Worm (Caenorhabditis elegans) whole organism, L3 larva: ENCODE data around the gene T25B9.3.
A peak's percentile ranks its signal among the peaks of the same experiment; 100 is the strongest.
"Not testable (repeated sequence)": the region's sequence is repeated elsewhere in the genome, so short reads cannot be mapped to it uniquely, and the experiment has no call there.

Source experiments
- R02D3.7 ChIP-seq: fragments of 150-350 bp; optimal IDR thresholded peaks from 2 replicates; lab custom pipeline; 2014; ENCODE audit warnings: missing biosample characterization, missing genetic modification characterization
- ZK546.5 ChIP-seq: sonication (generic microtip); optimal IDR thresholded peaks from 2 replicates; lab custom pipeline; 2017; ENCODE audit warnings: missing biosample characterization, missing genetic modification characterization
- aly-2 ChIP-seq: fragments of 150-350 bp; optimal IDR thresholded peaks from 2 replicates; lab custom pipeline; 2014; ENCODE audit warnings: missing biosample characterization, missing genetic modification characterization
- ceh-28 ChIP-seq: fragments of 150-350 bp; optimal IDR thresholded peaks from 2 replicates; lab custom pipeline; 2014; ENCODE audit warnings: missing biosample characterization, missing genetic modification reagents, missing genetic modification characterization
- ceh-82 ChIP-seq: fragments of 150-350 bp; optimal IDR thresholded peaks from 2 replicates; lab custom pipeline; 2014; ENCODE audit warnings: missing biosample characterization, missing genetic modification characterization
- ceh-9 ChIP-seq: sonication (generic microtip); optimal IDR thresholded peaks from 2 replicates; lab custom pipeline; 2018; ENCODE audit warnings: missing biosample characterization, missing genetic modification characterization
- daf-12 ChIP-seq: fragments of 150-350 bp; optimal IDR thresholded peaks from 2 replicates; lab custom pipeline; 2014; ENCODE audit warnings: missing biosample characterization, missing genetic modification reagents, missing genetic modification characterization
- egl-27 ChIP-seq: sonication (generic microtip); optimal IDR thresholded peaks from 4 replicates; lab custom pipeline; 2017; ENCODE audit warnings: missing biosample characterization, missing genetic modification reagents, missing genetic modification characterization
- elt-2 ChIP-seq: sonication (generic microtip); optimal IDR thresholded peaks from 2 replicates; lab custom pipeline; 2016; ENCODE audit warnings: missing genetic modification reagents, mild to moderate bottlenecking, missing genetic modification characterization, missing compliant biosample characterization
- fkh-2 ChIP-seq: fragments of 150-350 bp; optimal IDR thresholded peaks from 2 replicates; lab custom pipeline; 2014; ENCODE audit warnings: missing biosample characterization, missing genetic modification reagents, missing genetic modification characterization
- fos-1 ChIP-seq: fragments of 150-350 bp; optimal IDR thresholded peaks from 2 replicates; lab custom pipeline; 2014; ENCODE audit warnings: missing biosample characterization, missing genetic modification characterization
- jun-1 ChIP-seq: fragments of 150-350 bp; optimal IDR thresholded peaks from 2 replicates; lab custom pipeline; 2014; ENCODE audit warnings: missing biosample characterization, missing genetic modification reagents, missing genetic modification characterization
- lin-39 ChIP-seq: fragments of 150-350 bp; optimal IDR thresholded peaks from 2 replicates; lab custom pipeline; 2018; ENCODE audit warnings: missing biosample characterization, missing genetic modification reagents, missing genetic modification characterization
- nhr-11 ChIP-seq: fragments of 150-350 bp; optimal IDR thresholded peaks from 2 replicates; lab custom pipeline; 2014; ENCODE audit warnings: missing biosample characterization, missing genetic modification characterization
- nhr-12 ChIP-seq: fragments of 150-350 bp; optimal IDR thresholded peaks from 2 replicates; lab custom pipeline; 2014; ENCODE audit warnings: missing biosample characterization, missing genetic modification characterization
- nhr-28 ChIP-seq: fragments of 150-350 bp; optimal IDR thresholded peaks from 2 replicates; lab custom pipeline; 2014; ENCODE audit warnings: missing biosample characterization, missing genetic modification characterization
- nhr-43 ChIP-seq: sonication (generic microtip); optimal IDR thresholded peaks from 2 replicates; lab custom pipeline; 2016; ENCODE audit warnings: mild to moderate bottlenecking, missing genetic modification characterization, missing compliant biosample characterization; ENCODE audit not compliant: poor library complexity, severe bottlenecking
- nhr-67 ChIP-seq: fragments of 150-350 bp; optimal IDR thresholded peaks from 2 replicates; lab custom pipeline; 2014; ENCODE audit warnings: missing biosample characterization, missing genetic modification characterization
- nhr-76 ChIP-seq: fragments of 150-350 bp; sonication (generic microtip); optimal IDR thresholded peaks from 5 replicates; lab custom pipeline; 2014; ENCODE audit warnings: missing biosample characterization, missing genetic modification characterization
- pha-4 ChIP-seq: fragments of 150-350 bp; optimal IDR thresholded peaks from 2 replicates; lab custom pipeline; 2014; ENCODE audit warnings: missing biosample characterization, missing genetic modification reagents, missing genetic modification characterization
- pqm-1 ChIP-seq: fragments of 150-350 bp; optimal IDR thresholded peaks from 2 replicates; lab custom pipeline; 2017; ENCODE audit warnings: missing biosample characterization, missing genetic modification characterization, inconsistent platforms
- sea-2 ChIP-seq: fragments of 150-350 bp; sonication (generic microtip); optimal IDR thresholded peaks from 4 replicates; lab custom pipeline; 2014; ENCODE audit warnings: missing biosample characterization, missing genetic modification reagents, missing genetic modification characterization
- snpc-4 ChIP-seq: fragments of 150-350 bp; optimal IDR thresholded peaks from 2 replicates; lab custom pipeline; 2014; ENCODE audit warnings: missing biosample characterization, missing genetic modification characterization
- tbx-2 ChIP-seq: sonication (generic microtip); optimal IDR thresholded peaks from 2 replicates; lab custom pipeline; 2016; ENCODE audit warnings: mild to moderate bottlenecking, missing genetic modification characterization, missing compliant biosample characterization
- unc-39 ChIP-seq: sonication (generic microtip); optimal IDR thresholded peaks from 4 replicates; lab custom pipeline; 2017; ENCODE audit warnings: missing biosample characterization, missing genetic modification characterization
- unc-62 ChIP-seq: fragments of 150-350 bp; sonication (generic microtip); optimal IDR thresholded peaks from 4 replicates; lab custom pipeline; 2014; ENCODE audit warnings: missing biosample characterization, missing genetic modification reagents, missing genetic modification characterization
- zag-1 ChIP-seq: fragments of 150-350 bp; optimal IDR thresholded peaks from 2 replicates; lab custom pipeline; 2014; ENCODE audit warnings: missing biosample characterization, missing genetic modification characterization

T25B9.3 gene

DNA sequence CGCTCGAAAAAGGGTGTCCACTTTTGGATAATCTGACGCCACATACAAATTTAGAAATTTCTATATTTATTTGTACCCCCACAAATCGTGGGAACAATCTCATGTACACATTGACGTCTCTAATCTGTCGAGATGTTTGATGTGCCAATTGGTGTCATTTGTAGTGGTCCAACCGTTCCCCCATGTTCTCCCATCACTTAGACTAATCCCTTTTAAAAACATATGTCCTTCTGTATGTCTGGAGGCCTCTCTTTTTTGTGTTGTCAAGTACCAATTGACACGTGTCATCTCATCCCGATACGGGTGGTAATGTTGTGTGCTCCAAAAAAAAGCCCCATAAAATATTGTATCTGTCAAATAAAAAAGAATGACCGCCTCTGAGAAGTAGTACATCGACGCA, 757 bp downstream of the T25B9.3 start:
- TF ChIP-seq fkh-2 (tag; lab: Kevin White, UChicago) (no peak), egl-27 (no peak), ceh-9 (no peak), nhr-11 (no peak), daf-12 (no peak)

DNA sequence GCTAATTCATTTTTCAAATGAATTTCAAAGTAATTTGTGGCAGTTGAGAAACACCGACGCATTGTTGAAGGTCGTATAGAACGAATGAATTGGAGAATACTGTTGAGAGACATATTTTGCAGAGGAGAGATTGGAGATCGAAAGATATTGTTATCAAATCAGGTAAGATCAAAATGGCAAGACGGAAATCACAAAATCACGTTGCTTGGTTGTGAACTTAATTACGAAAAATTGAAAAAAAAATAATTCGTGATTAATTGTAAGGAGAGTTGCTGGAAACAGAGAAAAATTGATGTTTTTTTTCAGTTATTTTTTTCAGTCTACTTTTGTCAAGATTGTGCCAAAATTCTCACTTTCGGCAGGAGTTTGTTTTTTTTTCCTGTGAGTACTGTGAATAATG, 5.5 kb downstream of the T25B9.3 start, which contains the start of gene T25B9.1:
Gene T25B9.1 (minus strand): TSS at position 101 of the 400 bp plus-strand sequence.
- TF ChIP-seq fos-1 (tag; lab: Kevin White, UChicago): no peak
- TF ChIP-seq sea-2 (GFP tag; lab: Kevin White, UChicago): no peak
- TF ChIP-seq ceh-82 (tag; lab: Kevin White, UChicago): no peak
- TF ChIP-seq nhr-76 (tag; lab: Kevin White, UChicago): no peak
- no peak for TF ChIP-seq nhr-67 (tag; lab: Kevin White, UChicago)
- TF ChIP-seq nhr-43 (tag; lab: Kevin White, UChicago): no peak
- TF ChIP-seq tbx-2 (tag; lab: Kevin White, UChicago): no peak
- no peak for TF ChIP-seq elt-2 (tag; lab: Kevin White, UChicago)
- no peak for TF ChIP-seq ceh-28 (tag; lab: Kevin White, UChicago)
- TF ChIP-seq lin-39: no peak
- TF ChIP-seq, all 47 proteins: peak for 0

DNA sequence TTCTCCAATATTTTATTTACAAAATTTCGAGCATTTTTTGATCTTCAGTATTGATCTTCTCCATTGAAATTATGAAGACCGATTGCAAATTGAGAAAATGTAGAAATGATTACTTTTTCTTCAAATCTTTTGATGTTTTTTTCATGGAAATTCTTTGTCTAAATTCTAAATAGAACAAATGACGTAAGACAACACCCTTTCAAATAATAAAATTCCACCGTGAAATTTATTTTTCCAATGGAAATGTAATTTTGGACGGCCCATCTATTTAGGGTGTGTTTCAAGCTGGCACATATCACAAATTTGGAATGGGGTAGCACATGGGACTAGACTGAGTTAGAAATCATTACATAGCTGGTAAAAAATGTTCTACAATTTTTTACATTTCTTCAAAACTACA, 7.2 kb downstream of the T25B9.3 start, which contains the start of gene T25B9.2:
Gene T25B9.2 (minus strand): TSS at position 101 of the 400 bp plus-strand sequence.
- TF ChIP-seq R02D3.7 (tag; lab: Kevin White, UChicago); nhr-12 (tag; lab: Kevin White, UChicago); ZK546.5: not testable (repeated sequence)

DNA sequence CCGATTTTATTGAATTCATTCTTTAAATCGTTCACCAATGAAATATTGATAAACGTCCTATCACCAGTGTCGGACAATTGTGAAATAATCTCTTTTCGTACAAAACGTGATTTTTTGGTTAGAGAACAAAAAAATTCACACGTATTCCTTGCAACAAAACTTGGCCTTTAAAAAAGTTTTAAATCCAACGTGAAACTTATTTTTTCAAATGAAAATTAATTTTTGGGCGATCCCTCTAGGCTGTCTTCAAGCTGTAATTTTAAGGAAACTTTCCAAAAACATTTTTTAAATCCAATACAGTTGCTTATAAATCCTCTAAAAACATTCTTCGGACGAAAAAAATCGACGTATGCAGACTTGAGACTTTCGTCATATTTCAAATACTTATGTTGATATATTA, 10.1 kb downstream of the T25B9.3 start, which contains the start of gene T25B9.5:
Gene T25B9.5 (minus strand): TSS at position 101 of the 400 bp plus-strand sequence.
- TF ChIP-seq unc-39 (no peak), unc-62 (GFP tag; lab: Kevin White, UChicago) (no peak), egl-27 (no peak), jun-1 (no peak), nhr-28 (tag; lab: Kevin White, UChicago) (no peak), pqm-1 (tag; lab: Kevin White, UChicago) (no peak), pha-4 (no peak), snpc-4 (no peak), daf-12 (no peak)

DNA sequence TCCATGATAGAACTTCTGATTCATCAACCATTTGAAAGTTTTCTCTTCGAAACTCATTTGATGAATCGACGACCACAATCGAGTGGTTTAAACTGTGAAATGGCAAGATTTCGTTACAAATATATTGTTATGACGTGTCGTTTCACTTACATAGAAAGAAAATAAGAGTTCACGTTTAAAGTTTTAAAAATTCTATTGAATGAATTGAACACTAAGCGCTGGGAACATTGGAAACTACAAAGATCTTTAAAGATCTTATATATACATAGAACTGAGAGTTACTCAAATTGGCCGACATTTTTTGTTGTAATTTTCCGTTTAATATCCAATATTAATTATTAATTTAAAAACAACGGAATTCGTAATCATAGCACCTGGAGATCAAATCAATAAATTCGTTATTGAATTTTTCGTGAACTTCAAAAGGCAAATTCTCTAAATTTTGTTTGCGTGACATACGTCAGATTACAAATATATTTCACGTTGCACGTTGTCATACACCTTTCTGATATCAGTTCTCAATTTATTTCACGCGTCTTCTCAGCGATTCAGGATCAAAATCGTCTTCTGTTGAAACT, 13.1 kb downstream of the T25B9.3 start, which contains the start of the genes T25B9.4 and T25B9.6:
Gene T25B9.4 (minus strand): TSS at position 101 of the 578 bp plus-strand sequence.
Gene T25B9.6 (plus strand): TSS at position 528 of the 578 bp plus-strand sequence.
- TF ChIP-seq unc-39: no peak
- TF ChIP-seq, all 47 proteins: peak for 0

DNA sequence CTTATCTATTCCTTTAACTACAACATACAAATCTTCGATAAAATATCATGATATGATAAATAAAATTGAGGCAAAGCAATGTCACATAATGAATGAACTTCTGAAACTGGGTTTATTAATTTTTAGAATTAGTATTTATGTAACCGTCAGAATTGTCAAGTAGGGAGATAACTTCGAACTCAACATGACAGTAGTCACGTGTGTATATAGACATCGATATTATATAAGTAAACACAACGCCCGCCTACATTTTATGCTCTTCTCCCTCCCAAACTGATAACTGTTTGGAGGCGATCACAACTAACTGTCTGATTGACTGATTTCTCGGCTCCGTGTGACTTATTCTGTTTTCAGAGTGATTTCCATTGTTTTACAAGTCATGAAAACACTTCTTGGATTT, 16.8 kb downstream of the T25B9.3 start, which contains the start of gene ugt-54:
Gene ugt-54 (plus strand): TSS at position 355 of the 400 bp plus-strand sequence.
- no peak for TF ChIP-seq aly-2 (tag; lab: Kevin White, UChicago)
- no peak for TF ChIP-seq ceh-9
- no peak for TF ChIP-seq zag-1 (tag; lab: Kevin White, UChicago)
- TF ChIP-seq pqm-1 (tag; lab: Kevin White, UChicago): peak; percentile 74
- peak; percentile 87 for TF ChIP-seq elt-2 (tag; lab: Kevin White, UChicago)

DNA sequence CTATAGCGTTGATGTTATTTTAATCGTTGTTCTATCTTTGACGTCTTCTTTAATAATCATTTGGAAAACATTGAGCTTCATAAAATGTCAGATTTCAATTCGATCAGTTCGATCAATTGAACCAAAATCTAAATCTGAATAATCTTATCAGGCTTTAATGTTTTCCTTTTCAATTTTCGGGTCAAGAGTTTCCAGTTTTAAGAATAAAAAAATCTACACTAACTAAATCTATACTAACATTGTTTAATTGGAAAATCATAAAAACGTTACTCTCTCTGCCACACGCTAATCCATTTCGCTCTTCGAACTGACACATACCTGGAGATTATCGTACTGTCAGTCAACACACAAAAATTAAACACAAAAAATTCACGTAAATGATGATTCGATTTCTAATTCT, 19.6 kb downstream of the T25B9.3 start, which contains the start of gene T25B9.11:
Gene T25B9.11 (plus strand): TSS at position 301 of the 400 bp plus-strand sequence.
- TF ChIP-seq nhr-28 (tag; lab: Kevin White, UChicago) (no peak), nhr-67 (tag; lab: Kevin White, UChicago) (no peak), zag-1 (tag; lab: Kevin White, UChicago) (no peak), ceh-28 (tag; lab: Kevin White, UChicago) (no peak), snpc-4 (no peak), ceh-82 (tag; lab: Kevin White, UChicago) (no peak), aly-2 (tag; lab: Kevin White, UChicago) (no peak)
